Worm (Caenorhabditis elegans): ENCODE measurements around the gene srz-59.

The srz-59 gene

ce11 chrIV:14176373-14176772, 44.5 kb downstream of the srz-59 start, which contains the start of gene R05A10.3:
Gene R05A10.3 (minus strand): TSS chrIV:14176473.
- TF ChIP-seq sox-4 (tag; optimal IDR thresholded peaks at IDR 0.05), result no peak
- TF ChIP-seq ceh-30 (tag; optimal IDR thresholded peaks at IDR 0.05), result no peak
- TF ChIP-seq ceh-14 (tag; optimal IDR thresholded peaks at IDR 0.05), result no peak
- no peak for TF ChIP-seq ceh-19 (GFP tag; optimal IDR thresholded peaks at IDR 0.05)
- TF ChIP-seq hlh-8 (tag; optimal IDR thresholded peaks at IDR 0.05), result no peak
- no peak for TF ChIP-seq ceh-18 (tag; optimal IDR thresholded peaks at IDR 0.05)
- TF ChIP-seq nfya-1 (tag; optimal IDR thresholded peaks at IDR 0.05), result no peak
- TF ChIP-seq dve-1 (tag; optimal IDR thresholded peaks at IDR 0.05), result no peak
- no peak for TF ChIP-seq ceh-48 (tag; optimal IDR thresholded peaks at IDR 0.05)

- TF ChIP-seq unc-42 (tag; optimal IDR thresholded peaks at IDR 0.05), result no peak
- TF ChIP-seq zip-5 (tag; optimal IDR thresholded peaks at IDR 0.05), result no peak
- TF ChIP-seq ceh-9 (tag; optimal IDR thresholded peaks at IDR 0.05), result no peak
- TF ChIP-seq hlh-6 (tag; optimal IDR thresholded peaks at IDR 0.05), result no peak
- no peak for TF ChIP-seq npax-4 (tag; optimal IDR thresholded peaks at IDR 0.05)
- TF ChIP-seq F13H6.1 (tag; optimal IDR thresholded peaks at IDR 0.05), result no peak
- no peak for TF ChIP-seq C08G9.2 (tag; optimal IDR thresholded peaks at IDR 0.05)
Observed at ce11 chrIV:14177058-14177457, 45.2 kb downstream of the srz-59 start, which contains the start of gene R05A10.2. Gene R05A10.2 (plus strand): TSS chrIV:14177271.

- TF ChIP-seq unc-3 (GFP tag; conservative IDR thresholded peaks at IDR 0.05), result no peak
- TF ChIP-seq unc-3 (tag; optimal IDR thresholded peaks at IDR 0.05), result no peak
- no peak for TF ChIP-seq hlh-30 (tag; optimal IDR thresholded peaks at IDR 0.05; ENCODE audit: insufficient read depth)
- TF ChIP-seq mec-3 (tag; optimal IDR thresholded peaks at IDR 0.05; ENCODE audit: borderline replicate concordance), result no peak
- no peak for TF ChIP-seq unc-55 (GFP tag; optimal IDR thresholded peaks at IDR 0.05)
Observed at ce11 chrIV:14182077-14182476, 50.2 kb downstream of the srz-59 start, which contains the start of gene R05A10.1. Gene R05A10.1 (plus strand): TSS chrIV:14182377.

All from whole organism, late embryonic.